Fruit fly (Drosophila melanogaster): ENCODE results near the gene mnb.

mnb gene

DNA sequence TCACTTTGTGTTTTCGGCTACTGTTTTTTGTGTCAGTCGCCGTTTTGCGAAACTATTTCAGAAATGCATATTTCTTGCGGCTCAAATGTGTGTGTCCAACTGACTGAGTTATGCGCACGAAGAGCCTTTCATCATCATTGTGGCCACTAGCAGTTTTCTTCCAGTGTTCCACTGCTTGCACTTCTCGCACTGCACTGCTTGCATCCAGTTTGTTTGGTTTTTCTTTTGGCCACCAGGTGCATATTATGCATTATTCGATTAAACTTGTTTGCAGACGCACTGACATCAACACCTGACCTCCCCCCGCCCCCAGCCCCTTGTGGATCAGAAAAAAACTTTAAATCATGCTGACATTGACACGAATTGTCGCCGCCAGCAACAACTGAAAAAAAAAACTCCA is 25.5 kb upstream of the mnb start (continued):
- TF ChIP-seq crp (GFP tag; optimal IDR thresholded peaks at IDR 0.05) (no peak), CG11093 (GFP tag; IDR thresholded peaks at IDR 0.05) (no peak), ato (GFP tag; IDR thresholded peaks at IDR 0.05; ENCODE audit: partially characterized antibody) (no peak), Dll (GFP tag; IDR thresholded peaks at IDR 0.05; ENCODE audit: partially characterized antibody) (no peak), CG31388 (GFP tag; optimal IDR thresholded peaks at IDR 0.05) (no peak), rib (GFP tag; IDR thresholded peaks at IDR 0.05) (no peak), luna (GFP tag; optimal IDR thresholded peaks at IDR 0.05) (no peak), jumu (GFP tag; optimal IDR thresholded peaks at IDR 0.05) (no peak), Ets97D (GFP tag; optimal IDR thresholded peaks at IDR 0.05) (no peak), Tbp (GFP tag; optimal IDR thresholded peaks at IDR 0.05) (no peak), Med (GFP tag) (peak; percentile 6), croc (GFP tag; conservative IDR thresholded peaks at IDR 0.05) (no peak), Optix (GFP tag; IDR thresholded peaks at IDR 0.05) (no peak), nau (GFP tag; optimal IDR thresholded peaks at IDR 0.05) (no peak), jigr1 (GFP tag; IDR thresholded peaks at IDR 0.05) (no peak), pho (GFP tag; optimal IDR thresholded peaks at IDR 0.05) (no peak), sima (GFP tag; optimal IDR thresholded peaks at IDR 0.05) (no peak), chif (GFP tag; optimal IDR thresholded peaks at IDR 0.05) (no peak), zf30C (GFP tag; optimal IDR thresholded peaks at IDR 0.05) (peak; percentile 64), danr (GFP tag; IDR thresholded peaks at IDR 0.05) (no peak), ATbp (GFP tag; optimal IDR thresholded peaks at IDR 0.05) (no peak), tx (GFP tag; optimal IDR thresholded peaks at IDR 0.05) (no peak), H15 (GFP tag; IDR thresholded peaks at IDR 0.05) (no peak), CG17361 (GFP tag; IDR thresholded peaks at IDR 0.05) (no peak), Side (GFP tag; optimal IDR thresholded peaks at IDR 0.05) (no peak), CG2202 (tag; optimal IDR thresholded peaks at IDR 0.05) (no peak), knrl (GFP tag; IDR thresholded peaks at IDR 0.05; ENCODE audit: partially characterized antibody) (no peak), Taf1 (GFP tag; IDR thresholded peaks at IDR 0.05) (no peak)

DNA sequence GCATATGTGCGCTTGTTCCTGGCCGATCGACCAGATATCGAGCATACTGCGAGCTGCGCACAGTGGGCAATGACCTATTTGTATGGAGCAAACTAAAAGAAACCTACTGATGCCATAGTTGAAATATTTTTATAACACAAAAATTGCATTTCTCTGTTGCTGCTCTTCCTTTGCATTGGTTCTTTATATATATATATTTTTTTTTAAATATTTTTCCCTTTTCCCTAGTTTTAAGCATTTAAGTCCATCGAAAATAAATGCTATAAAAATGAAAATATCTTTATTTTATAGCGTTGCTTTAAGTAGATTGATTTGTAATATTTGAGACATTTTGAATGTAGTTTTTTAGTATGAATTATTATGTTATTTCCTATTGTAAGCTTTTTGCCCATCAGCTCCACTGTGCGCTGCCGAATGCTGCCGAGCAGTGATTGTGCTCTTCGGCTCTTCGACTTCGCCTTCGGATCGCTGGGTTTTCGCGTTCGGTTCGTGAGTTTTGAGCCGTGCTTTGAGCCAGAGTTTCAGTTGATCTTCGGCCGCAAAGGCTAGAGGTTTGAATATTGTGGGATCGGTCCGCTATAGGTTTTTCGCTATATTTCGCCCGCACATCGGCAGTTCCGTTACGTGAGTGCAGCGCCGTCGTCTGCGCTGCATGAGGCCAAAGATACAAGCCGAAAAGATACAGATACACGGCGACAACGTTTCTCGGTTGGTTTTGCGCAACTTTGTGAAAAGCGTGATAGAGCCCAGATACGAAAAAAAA is 24.1 kb upstream of the mnb start, which contains the start of gene CG6847:
TSS of gene CG6847 (plus strand) at position 522 of the 763 bp plus-strand sequence.
- TF ChIP-seq CG11695 (GFP tag; IDR thresholded peaks at IDR 0.05), result peak; percentile 55; the same call in 2 of the 3 replicates
- peak; percentile 41 for TF ChIP-seq Xrp1 (GFP tag; IDR thresholded peaks at IDR 0.05)
- TF ChIP-seq kni (GFP tag; optimal IDR thresholded peaks at IDR 0.05), result no peak
- TF ChIP-seq ranshi (GFP tag; IDR thresholded peaks at IDR 0.05), result no peak
- peak; percentile 31; the same call in 1 of the 2 replicates for TF ChIP-seq bbx (GFP tag; IDR thresholded peaks at IDR 0.05; ENCODE audit: partially characterized antibody)
- peak; percentile 39 for TF ChIP-seq Drgx (GFP tag; IDR thresholded peaks at IDR 0.05)
- TF ChIP-seq vvl (GFP tag; IDR thresholded peaks at IDR 0.05), result 0 out of 2 replicates have a peak, but pooled peaks have one; percentile 43
- TF ChIP-seq pum (GFP tag; optimal IDR thresholded peaks at IDR 0.05), result peak; percentile 13
- no peak for TF ChIP-seq corto (GFP tag; optimal IDR thresholded peaks at IDR 0.05)
- no peak for TF ChIP-seq unc-4 (GFP tag; IDR thresholded peaks at IDR 0.05; ENCODE audit: partially characterized antibody)
- TF ChIP-seq CG1602 (GFP tag; optimal IDR thresholded peaks at IDR 0.05), result peak; percentile 62
- peak in 1 of 2 experiments; percentile 90 for TF ChIP-seq Hr51 (GFP tag; optimal IDR thresholded peaks at IDR 0.05)
- TF ChIP-seq vfl (GFP tag; optimal IDR thresholded peaks at IDR 0.05), result no peak
- TF ChIP-seq chm (GFP tag; IDR thresholded peaks at IDR 0.05), result peak; percentile 68; the same call in 1 of the 2 replicates
- peak; percentile 39 for TF ChIP-seq CG11723 (GFP tag; optimal IDR thresholded peaks at IDR 0.05)
- TF ChIP-seq gcm2 (GFP tag; optimal IDR thresholded peaks at IDR 0.05), result no peak
- peak; percentile 22 for TF ChIP-seq CG12942 (GFP tag; optimal IDR thresholded peaks at IDR 0.05)
- no peak for TF ChIP-seq Dip2 (GFP tag; IDR thresholded peaks at IDR 0.05)
- TF ChIP-seq Sox100B (GFP tag; optimal IDR thresholded peaks at IDR 0.05), result peak; percentile 74
- TF ChIP-seq CG11093 (GFP tag; IDR thresholded peaks at IDR 0.05), result no peak
- peak; percentile 91 for TF ChIP-seq gem (tag; optimal IDR thresholded peaks at IDR 0.05)
- peak; percentile 71 for TF ChIP-seq CG8924 (tag; optimal IDR thresholded peaks at IDR 0.05)
- no peak for TF ChIP-seq CG4328 (GFP tag; optimal IDR thresholded peaks at IDR 0.05)
- no peak for TF ChIP-seq tap (tag; optimal IDR thresholded peaks at IDR 0.05)

Data from whole organism, embryonic.